Fruit fly (Drosophila melanogaster) Kc167 (cell line): ENCODE measurements around the gene CG46467.

Experiments
- Myc ChIP-seq: fragments of >200 bp; optimal IDR thresholded peaks from 2 replicates; lab custom pipeline; 2017; ENCODE audit warnings: missing external identifiers
- Sin3A ChIP-seq: fragments of >200 bp; optimal IDR thresholded peaks from 2 replicates; lab custom pipeline; 2018; ENCODE audit warnings: missing external identifiers
- h ChIP-seq: fragments of >200 bp; optimal IDR thresholded peaks from 3 replicates; lab custom pipeline; 2018; ENCODE audit warnings: missing external identifiers
- insv ChIP-seq: fragments of >200 bp; optimal IDR thresholded peaks from 3 replicates; lab custom pipeline; 2018; ENCODE audit warnings: missing external identifiers
- psq ChIP-seq: fragments of >200 bp; optimal IDR thresholded peaks from 2 replicates; lab custom pipeline; 2017; ENCODE audit warnings: missing external identifiers
- ttk ChIP-seq: sonication (Bioruptor generic); optimal IDR thresholded peaks from 2 replicates; lab custom pipeline; 2017; ENCODE audit warnings: missing external identifiers

CG46467 gene

DNA sequence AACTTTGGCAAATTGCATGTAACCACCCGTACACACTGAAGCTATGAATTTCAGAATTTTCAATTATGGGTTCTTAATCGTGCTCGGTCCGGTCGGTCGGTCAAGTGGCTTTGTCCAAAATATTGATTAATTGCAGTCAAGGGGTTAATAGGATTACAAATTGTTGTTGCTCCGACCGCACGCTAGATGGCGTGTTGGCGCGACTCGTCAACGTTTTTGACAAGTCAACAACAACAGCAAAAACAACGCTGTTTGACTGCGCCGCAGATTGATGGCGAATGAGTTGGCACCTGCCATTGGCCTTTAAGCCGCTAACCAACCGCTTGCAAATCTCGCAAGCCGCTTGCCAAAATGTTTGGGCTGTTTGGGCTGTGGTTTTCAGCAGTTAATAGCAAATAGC lies 82.2 kb downstream of the CG46467 start:
- no peak for TF ChIP-seq h
- TF ChIP-seq Myc (lab: Kevin White, UChicago) = no peak
- TF ChIP-seq psq = no peak
- TF ChIP-seq insv = no peak
- TF ChIP-seq Sin3A (lab: Kevin White, UChicago) = no peak
- TF ChIP-seq ttk (lab: Kevin White, UChicago) = no peak

DNA sequence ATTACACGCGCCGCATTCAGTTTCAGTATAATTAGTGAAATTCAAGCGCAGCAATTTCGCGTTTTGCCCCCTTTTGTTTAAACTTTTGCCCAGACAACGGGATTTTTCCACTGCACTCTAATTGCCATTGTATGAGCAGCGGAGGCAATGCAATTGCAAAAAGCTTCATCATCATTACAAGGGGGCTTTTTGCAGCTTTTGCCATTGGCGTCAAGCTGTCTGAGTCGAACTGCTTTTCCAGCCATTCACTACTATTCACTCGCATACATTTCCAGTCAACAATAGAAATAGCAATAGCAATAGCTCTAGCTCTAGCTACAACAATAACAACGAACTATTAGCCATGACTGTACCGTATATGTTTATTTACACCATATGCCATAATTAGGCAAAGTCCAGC lies 82.7 kb downstream of the CG46467 start:
- TF ChIP-seq h (no peak), psq (no peak), ttk (lab: Kevin White, UChicago) (no peak), Sin3A (lab: Kevin White, UChicago) (no peak), insv (no peak), Myc (lab: Kevin White, UChicago) (no peak)

DNA sequence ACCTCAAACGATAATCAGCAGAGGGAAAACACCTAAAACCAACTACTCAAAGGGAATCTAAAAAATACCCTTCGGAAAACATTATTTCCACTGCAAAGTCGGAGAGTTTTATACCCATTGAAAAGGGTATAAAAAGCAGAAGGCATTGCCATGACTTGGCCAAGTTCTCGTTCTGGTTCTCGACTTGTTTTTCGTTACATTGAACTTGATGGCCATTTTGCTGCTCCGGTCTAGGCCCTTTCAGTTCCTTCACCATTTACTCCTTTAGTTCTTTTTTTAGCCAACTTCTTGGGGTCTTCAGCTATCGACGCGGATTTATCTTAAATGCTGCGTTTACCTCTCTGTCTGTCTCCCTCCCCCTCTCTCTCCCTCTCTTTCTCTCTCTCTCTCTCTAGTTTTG lies 85.4 kb downstream of the CG46467 start:
- no peak for TF ChIP-seq insv
- TF ChIP-seq psq = no peak
- no peak for TF ChIP-seq Myc (lab: Kevin White, UChicago)
- no peak for TF ChIP-seq h
- no peak for TF ChIP-seq ttk (lab: Kevin White, UChicago)
- no peak for TF ChIP-seq Sin3A (lab: Kevin White, UChicago)

DNA sequence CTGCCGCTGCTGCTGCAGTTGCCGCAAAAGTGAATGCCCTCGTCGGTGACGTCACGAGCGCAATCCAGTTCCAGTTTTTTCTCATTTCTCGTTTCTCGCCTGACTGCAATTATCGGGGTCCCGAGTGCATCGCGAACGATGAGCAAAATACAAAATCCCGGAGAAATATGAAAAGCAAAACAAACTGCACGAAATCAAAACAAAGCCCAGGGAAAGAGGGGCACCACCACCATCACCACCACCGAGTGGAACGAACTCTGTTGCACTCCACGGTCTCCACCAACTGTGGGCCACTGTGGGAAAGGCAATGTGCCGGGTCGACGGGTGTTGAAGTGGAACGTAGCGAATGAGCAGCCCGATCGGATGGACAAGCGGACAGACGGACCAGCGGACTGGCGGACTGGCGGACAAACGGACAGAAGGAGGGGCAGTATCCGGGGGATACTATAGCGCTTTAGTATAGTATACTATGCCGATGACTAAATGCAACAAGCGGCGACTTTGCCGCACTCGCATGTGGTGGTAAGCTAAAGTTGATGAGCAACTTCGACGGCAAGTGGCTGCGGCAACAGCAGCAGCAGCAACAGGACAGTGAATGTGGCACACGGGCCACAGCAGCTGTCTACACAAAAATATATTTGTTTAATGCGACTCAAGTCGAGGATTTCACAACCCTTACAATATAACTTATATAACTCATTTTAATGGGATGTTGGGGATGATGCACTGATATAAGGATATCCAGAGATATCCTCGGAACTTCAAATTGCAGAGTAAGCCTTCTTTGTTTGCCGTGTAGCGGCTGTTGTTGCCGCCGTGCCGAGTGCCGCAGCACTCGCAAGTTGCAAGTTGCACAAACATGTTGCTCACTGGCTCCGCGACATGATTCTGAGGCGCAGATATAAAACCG lies 86.9 kb downstream of the CG46467 start:
- no peak for TF ChIP-seq Sin3A (lab: Kevin White, UChicago)
- TF ChIP-seq insv = no peak
- no peak for TF ChIP-seq Myc (lab: Kevin White, UChicago)
- no peak for TF ChIP-seq ttk (lab: Kevin White, UChicago)
- TF ChIP-seq psq = no peak
- no peak for TF ChIP-seq h

DNA sequence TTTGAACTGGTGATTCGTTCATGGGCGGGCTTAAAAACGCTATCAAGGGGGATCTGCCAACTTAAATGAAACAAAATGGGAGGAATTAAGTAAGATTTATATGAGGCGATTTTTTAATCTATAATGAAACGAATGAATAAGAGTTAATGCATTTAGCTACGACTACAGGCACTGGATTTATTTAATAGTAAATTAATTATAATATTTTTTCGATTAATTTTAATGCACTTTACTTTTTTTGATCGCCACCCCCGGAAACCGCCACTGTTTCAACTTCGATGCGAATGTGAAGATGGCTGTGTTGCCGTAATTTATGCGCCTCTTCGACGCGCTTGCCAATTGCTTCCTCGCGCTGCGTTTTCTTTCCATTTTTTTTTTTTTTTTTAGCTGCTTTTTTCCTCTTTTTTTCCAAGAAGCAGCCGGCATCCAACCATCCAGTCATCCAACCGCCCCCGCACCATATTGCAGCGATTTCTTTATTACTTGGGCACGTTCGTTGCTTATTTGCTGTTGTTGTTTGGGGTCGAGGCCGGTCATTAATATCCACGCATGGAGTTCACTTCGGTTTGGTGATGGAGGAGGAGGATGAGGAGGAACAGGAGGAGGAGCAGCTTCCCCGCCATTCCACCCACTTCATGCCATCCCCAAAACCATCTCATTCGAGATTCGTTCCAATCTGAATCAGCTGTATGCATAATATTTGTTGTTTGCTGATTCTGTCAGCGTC lies 88.9 kb downstream of the CG46467 start:
- no peak for TF ChIP-seq Myc (lab: Kevin White, UChicago)
- TF ChIP-seq h = no peak
- TF ChIP-seq ttk (lab: Kevin White, UChicago) = no peak
- no peak for TF ChIP-seq psq
- TF ChIP-seq Sin3A (lab: Kevin White, UChicago) = no peak
- no peak for TF ChIP-seq insv

DNA sequence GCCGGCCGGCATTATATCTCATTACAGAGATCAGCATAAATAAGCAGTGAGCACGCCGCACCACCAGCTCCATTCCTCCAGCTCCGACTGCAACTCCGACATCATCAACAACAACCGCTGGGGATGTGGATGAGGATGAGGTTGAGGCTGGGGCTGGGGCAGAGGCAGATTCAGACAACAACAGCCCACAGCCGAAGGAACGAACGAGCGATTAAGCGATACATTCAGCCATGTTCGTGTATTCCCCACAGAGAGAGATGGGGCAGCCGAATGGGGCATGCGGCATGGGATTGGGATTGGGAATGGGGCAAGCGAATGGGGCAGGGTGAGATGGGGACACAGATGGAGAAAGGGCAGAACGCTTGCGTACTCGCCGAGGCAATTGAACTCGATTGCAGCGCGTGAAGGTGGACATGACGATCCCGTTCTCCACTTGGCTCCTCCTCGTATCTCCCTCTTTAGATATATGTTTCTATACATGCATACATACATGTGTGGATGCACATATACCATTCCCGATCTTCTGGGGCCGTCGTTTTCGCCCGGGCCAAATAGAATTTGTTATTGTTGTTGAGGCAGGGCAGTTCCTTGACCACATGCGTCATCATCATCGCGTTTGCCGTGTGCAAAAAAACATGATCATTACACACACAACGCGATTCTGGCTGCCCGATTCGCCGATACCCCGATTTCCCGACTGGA lies 90.3 kb downstream of the CG46467 start:
- no peak for TF ChIP-seq psq
- no peak for TF ChIP-seq ttk (lab: Kevin White, UChicago)
- no peak for TF ChIP-seq Myc (lab: Kevin White, UChicago)
- TF ChIP-seq insv = no peak
- no peak for TF ChIP-seq h
- TF ChIP-seq Sin3A (lab: Kevin White, UChicago) = no peak

DNA sequence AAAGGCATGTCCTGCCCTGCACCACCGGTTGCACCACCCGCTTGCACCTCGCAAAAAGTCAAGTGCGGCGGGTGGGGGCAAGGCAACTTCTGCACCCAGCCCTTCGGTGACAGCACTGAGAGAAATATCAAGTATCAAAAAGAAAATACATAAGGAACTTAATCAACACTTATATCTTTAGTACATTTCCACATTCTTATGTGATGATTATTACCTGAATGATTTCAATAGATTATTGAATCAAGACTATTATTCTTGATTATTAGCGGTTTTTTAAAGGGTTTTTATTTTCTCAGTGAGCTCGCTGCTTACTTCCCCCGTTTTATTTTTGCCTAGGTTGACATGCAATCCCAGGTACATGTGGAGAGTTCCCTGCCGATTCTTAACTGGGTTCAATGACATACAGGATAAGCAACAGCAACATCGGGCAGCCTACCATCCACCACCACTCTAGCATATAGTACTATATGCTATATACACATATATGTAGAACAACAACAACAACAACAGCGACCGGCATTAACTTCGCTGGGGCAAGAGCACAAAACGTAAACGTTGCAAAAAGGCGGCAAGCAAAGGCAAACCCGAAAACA lies 91.7 kb downstream of the CG46467 start:
- TF ChIP-seq ttk (lab: Kevin White, UChicago) = no peak

DNA sequence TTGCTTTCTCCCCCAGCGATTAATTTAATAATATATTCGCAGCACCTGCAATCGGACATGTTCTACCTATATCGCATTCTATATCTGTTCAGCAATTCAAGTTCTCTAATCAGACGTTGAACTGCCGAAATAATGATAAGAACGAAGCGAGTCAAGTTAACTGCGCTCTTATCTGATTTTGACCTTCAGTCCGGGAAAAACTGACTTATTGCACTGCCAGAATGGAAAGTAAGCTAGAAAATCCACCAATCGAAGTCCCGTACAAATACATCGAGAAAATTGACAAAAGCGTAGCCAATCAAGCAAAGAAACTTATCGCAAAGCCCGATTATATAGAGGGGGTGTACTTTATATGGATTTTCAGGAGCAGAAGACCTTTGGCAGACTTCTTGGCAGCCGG lies 93.8 kb downstream of the CG46467 start:
- TF ChIP-seq insv (no peak), ttk (lab: Kevin White, UChicago) (no peak), Myc (lab: Kevin White, UChicago) (no peak), Sin3A (lab: Kevin White, UChicago) (no peak), h (no peak), psq (no peak)

DNA sequence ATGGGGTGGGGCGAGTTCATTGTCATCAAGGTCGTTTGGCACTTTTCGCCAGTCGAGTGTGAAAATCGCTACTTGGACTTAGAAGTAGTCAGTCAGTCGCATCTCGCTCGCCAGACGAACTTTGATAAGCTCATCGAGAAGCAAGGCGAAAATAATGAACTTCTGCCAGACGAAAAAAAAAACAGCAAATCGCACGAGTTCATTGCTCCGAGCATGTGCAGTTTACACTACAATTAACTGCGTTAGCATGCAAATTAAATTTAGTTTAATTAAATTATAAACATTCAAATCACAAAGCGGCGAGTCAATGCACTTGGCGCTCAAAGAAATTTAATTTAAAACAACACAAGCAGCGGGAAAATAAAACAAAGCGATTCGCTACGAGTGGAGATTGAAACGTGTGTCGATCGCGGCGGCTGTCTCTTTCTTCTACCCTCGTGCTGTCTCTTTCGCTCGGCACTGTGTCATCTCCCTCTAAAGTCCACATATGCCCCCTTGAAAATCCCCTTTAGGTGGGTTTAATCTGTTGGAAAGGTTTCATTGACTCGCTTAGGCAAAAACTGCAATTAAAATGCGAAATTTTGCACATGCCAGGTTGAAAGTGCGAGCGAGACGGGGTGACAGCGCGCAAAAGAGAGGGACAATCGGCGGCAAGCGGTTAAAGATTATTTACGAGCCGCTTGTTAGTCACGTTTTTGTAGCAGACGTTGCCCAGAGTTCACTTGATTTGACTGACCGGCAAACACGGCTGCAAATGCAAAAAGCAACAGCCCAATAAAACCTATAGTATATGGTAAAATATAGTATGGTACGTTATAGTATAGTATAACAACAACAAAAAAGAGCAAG lies 94.6 kb downstream of the CG46467 start:
- TF ChIP-seq h = no peak
- TF ChIP-seq Myc (lab: Kevin White, UChicago) = no peak
- TF ChIP-seq ttk (lab: Kevin White, UChicago) = no peak
- no peak for TF ChIP-seq Sin3A (lab: Kevin White, UChicago)
- TF ChIP-seq psq = no peak

DNA sequence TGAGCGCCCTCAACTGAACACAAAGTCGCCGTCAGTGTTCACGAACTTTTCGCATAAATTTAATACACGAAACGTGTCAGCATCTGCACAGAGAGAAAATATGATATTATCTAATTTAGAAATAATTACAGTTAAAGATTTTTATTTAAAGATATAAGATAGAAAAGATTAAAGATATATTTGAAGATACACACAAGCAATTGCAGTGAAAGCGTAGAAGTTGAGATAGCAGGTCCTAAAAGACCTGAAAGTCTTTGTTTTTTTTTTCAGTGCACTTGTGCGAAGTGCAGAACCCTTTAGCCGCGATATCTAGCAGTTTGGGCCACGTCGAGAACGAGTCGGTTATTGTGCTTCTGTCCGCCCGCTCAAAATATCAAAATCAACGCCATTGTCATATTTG lies 103.0 kb downstream of the CG46467 start:
- no peak for TF ChIP-seq Sin3A (lab: Kevin White, UChicago)
- no peak for TF ChIP-seq psq
- no peak for TF ChIP-seq ttk (lab: Kevin White, UChicago)
- no peak for TF ChIP-seq h
- TF ChIP-seq insv = no peak
- TF ChIP-seq Myc (lab: Kevin White, UChicago) = no peak

DNA sequence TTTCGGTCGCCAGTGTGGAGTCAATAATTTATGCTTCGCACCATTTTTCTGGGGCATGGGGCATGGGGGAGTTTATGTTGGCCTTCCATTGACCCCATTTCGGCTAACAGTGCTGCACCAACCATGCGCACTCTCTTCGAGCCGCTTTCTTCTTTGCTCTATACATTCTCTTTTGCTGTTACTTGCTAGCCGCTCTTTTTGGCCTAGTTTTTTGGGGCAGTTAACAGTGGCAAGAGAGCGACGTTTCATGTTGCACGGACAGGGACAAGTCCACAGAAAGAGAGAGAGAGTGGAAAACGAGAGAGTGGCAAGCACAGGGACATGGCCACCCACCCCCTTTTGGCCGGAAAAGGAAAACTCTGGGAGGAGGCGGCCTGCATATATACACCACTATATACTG lies 104.5 kb downstream of the CG46467 start:
- TF ChIP-seq Sin3A (lab: Kevin White, UChicago) (no peak), Myc (lab: Kevin White, UChicago) (no peak), ttk (lab: Kevin White, UChicago) (no peak), insv (no peak), psq (no peak), h (no peak)
